Fruit fly (Drosophila melanogaster) whole organism, embryonic: Measurements from ENCODE around the gene ck.

Experiments used
- CG10366 ChIP-seq: fragments of 200-800 bp; sonication (Bioruptor generic); IDR thresholded peaks from 2 replicates; pipeline ENCODE4 v1.3.6; 2022; ENCODE audit warnings: missing biosample characterization, missing genetic modification characterization
- CG12659 ChIP-seq: fragments of 200-800 bp; sonication (Bioruptor generic); optimal IDR thresholded peaks from 3 replicates; lab custom pipeline; 2017; ENCODE audit warnings: mild to moderate bottlenecking, missing biosample characterization, missing genetic modification reagents, missing genetic modification characterization
- CG13123 ChIP-seq: fragments of 200-800 bp; sonication (Bioruptor generic); optimal IDR thresholded peaks from 2 replicates; lab custom pipeline; 2016; ENCODE audit warnings: missing biosample characterization, missing genetic modification characterization
- CG13775 ChIP-seq: fragments of 200-800 bp; sonication (Bioruptor generic); optimal IDR thresholded peaks from 3 replicates; lab custom pipeline; 2017; ENCODE audit warnings: missing biosample characterization, mild to moderate bottlenecking, missing genetic modification characterization
- CG14014 ChIP-seq: fragments of 200-800 bp; sonication (Bioruptor generic); IDR thresholded peaks from 2 replicates; pipeline ENCODE4 v1.3.6; 2022; ENCODE audit warnings: missing biosample characterization, missing genetic modification characterization
- CG14441 ChIP-seq: fragments of 200-800 bp; sonication (Bioruptor generic); IDR thresholded peaks from 2 replicates; pipeline ENCODE4 v1.3.6; 2022; ENCODE audit warnings: missing biosample characterization, missing genetic modification characterization
- CG15696 ChIP-seq: fragments of 200-800 bp; sonication (Bioruptor generic); optimal IDR thresholded peaks from 2 replicates; lab custom pipeline; 2019; ENCODE audit warnings: missing biosample characterization, mild to moderate bottlenecking, missing genetic modification characterization, moderate library complexity
- CG16863 ChIP-seq: fragments of 200-800 bp; sonication (Bioruptor generic); optimal IDR thresholded peaks from 3 replicates; lab custom pipeline; 2016; ENCODE audit warnings: missing biosample characterization, missing genetic modification characterization
- CG17186 ChIP-seq: fragments of 200-800 bp; sonication (Bioruptor generic); optimal IDR thresholded peaks from 3 replicates; lab custom pipeline; 2017; ENCODE audit warnings: missing biosample characterization, missing genetic modification reagents, missing genetic modification characterization
- CG17359 ChIP-seq: fragments of 200-800 bp; sonication (Bioruptor generic); optimal IDR thresholded peaks from 3 replicates; lab custom pipeline; 2018; ENCODE audit warnings: missing biosample characterization, mild to moderate bottlenecking, missing genetic modification characterization, moderate library complexity
- CG17385 ChIP-seq: fragments of 200-800 bp; sonication (Bioruptor generic); optimal IDR thresholded peaks from 3 replicates; lab custom pipeline; 2018; ENCODE audit warnings: missing biosample characterization, mild to moderate bottlenecking, missing genetic modification characterization
- CG17612 ChIP-seq: fragments of 200-800 bp; sonication (Bioruptor generic); IDR thresholded peaks from 2 replicates; pipeline ENCODE4 v1.3.6; 2022; ENCODE audit warnings: missing biosample characterization, missing genetic modification characterization
- CG1792 ChIP-seq: fragments of 200-800 bp; sonication (Bioruptor generic); optimal IDR thresholded peaks from 2 replicates; lab custom pipeline; 2016; ENCODE audit warnings: missing biosample characterization, missing genetic modification characterization
- CG1832 ChIP-seq: fragments of 200-800 bp; sonication (Bioruptor generic); optimal IDR thresholded peaks from 2 replicates; lab custom pipeline; 2017; ENCODE audit warnings: missing biosample characterization, mild to moderate bottlenecking, missing genetic modification characterization, inconsistent platforms
- CG4282 ChIP-seq: fragments of 200-800 bp; sonication (Bioruptor generic); optimal IDR thresholded peaks from 2 replicates; lab custom pipeline; 2016; ENCODE audit warnings: missing biosample characterization, missing genetic modification characterization
- CG4360 ChIP-seq: fragments of 200-800 bp; sonication (Bioruptor generic); IDR thresholded peaks from 2 replicates; pipeline ENCODE4 v1.3.6; 2022; ENCODE audit warnings: missing biosample characterization, missing genetic modification characterization
- CG4617 ChIP-seq: fragments of 200-800 bp; sonication (Bioruptor generic); optimal IDR thresholded peaks from 3 replicates; lab custom pipeline; 2016; ENCODE audit warnings: missing biosample characterization, missing genetic modification characterization, borderline replicate concordance
- CG7271 ChIP-seq: fragments of 200-800 bp; sonication (Bioruptor generic); optimal IDR thresholded peaks from 2 replicates; lab custom pipeline; 2018; ENCODE audit warnings: missing biosample characterization, mild to moderate bottlenecking, missing genetic modification characterization, moderate library complexity
- CG8765 ChIP-seq: fragments of 200-800 bp; sonication (Bioruptor generic); IDR thresholded peaks from 2 replicates; pipeline ENCODE4 v1.3.6; 2022; ENCODE audit warnings: missing biosample characterization, missing genetic modification characterization
- CG9932 ChIP-seq: fragments of 200-800 bp; sonication (Bioruptor generic); IDR thresholded peaks from 2 replicates; pipeline ENCODE4 v1.3.6; 2022; ENCODE audit warnings: missing biosample characterization, missing genetic modification characterization
- CTCF ChIP-seq: fragments of 200-800 bp; sonication (Bioruptor generic); optimal IDR thresholded peaks from 2 replicates; lab custom pipeline; 2017; ENCODE audit warnings: missing biosample characterization, mild to moderate bottlenecking, missing genetic modification characterization, moderate library complexity
- Camta ChIP-seq: fragments of 200-800 bp; sonication (Bioruptor generic); optimal IDR thresholded peaks from 2 replicates; lab custom pipeline; 2016; ENCODE audit warnings: missing biosample characterization, missing genetic modification characterization
- D19A ChIP-seq: fragments of 200-800 bp; optimal IDR thresholded peaks from 3 replicates; lab custom pipeline; 2019; ENCODE audit warnings: missing biosample characterization, mild to moderate bottlenecking, missing genetic modification characterization, moderate library complexity
- Dad ChIP-seq: fragments of 200-800 bp; sonication (Bioruptor generic); optimal IDR thresholded peaks from 3 replicates; lab custom pipeline; 2016; ENCODE audit warnings: missing biosample characterization, missing genetic modification characterization
- Deaf1 ChIP-seq: fragments of 200-800 bp; optimal IDR thresholded peaks from 3 replicates; lab custom pipeline; 2019; ENCODE audit warnings: missing biosample characterization, mild to moderate bottlenecking, missing genetic modification characterization, moderate library complexity
- Dek ChIP-seq: fragments of 200-800 bp; sonication (Bioruptor generic); optimal IDR thresholded peaks from 3 replicates; lab custom pipeline; 2019; ENCODE audit warnings: missing biosample characterization, mild to moderate bottlenecking, missing genetic modification characterization, moderate library complexity
- Ets65A ChIP-seq: fragments of 200-800 bp; sonication (Bioruptor generic); peaks from one replicate; lab custom pipeline; 2016; ENCODE audit warnings: missing biosample characterization, missing genetic modification characterization
- HmgD ChIP-seq: fragments of 200-800 bp; sonication (Bioruptor generic); optimal IDR thresholded peaks from 3 replicates; lab custom pipeline; 2016; ENCODE audit warnings: missing biosample characterization, missing genetic modification characterization
- Meics ChIP-seq: fragments of 200-800 bp; sonication (Bioruptor generic); optimal IDR thresholded peaks from 2 replicates; lab custom pipeline; 2017; ENCODE audit warnings: missing biosample characterization, mild to moderate bottlenecking, missing genetic modification characterization
- Nf-YB ChIP-seq: fragments of 200-800 bp; sonication (Bioruptor generic); optimal IDR thresholded peaks from 3 replicates; lab custom pipeline; 2019; ENCODE audit warnings: missing biosample characterization, mild to moderate bottlenecking, missing genetic modification characterization, moderate library complexity
- Rx ChIP-seq: fragments of 200-800 bp; sonication (Bioruptor generic); IDR thresholded peaks from 2 replicates; pipeline ENCODE4 v1.3.6; 2022; ENCODE audit warnings: missing biosample characterization, missing genetic modification characterization
- Side ChIP-seq: fragments of 200-800 bp; sonication (Bioruptor generic); optimal IDR thresholded peaks from 2 replicates; lab custom pipeline; 2016; ENCODE audit warnings: missing biosample characterization, missing genetic modification characterization
- Sry-δ ChIP-seq: fragments of 200-800 bp; sonication (Bioruptor generic); optimal IDR thresholded peaks from 2 replicates; lab custom pipeline; 2016; ENCODE audit warnings: missing biosample characterization, missing genetic modification characterization
- Xrp1 ChIP-seq: fragments of 200-800 bp; sonication (Bioruptor generic); IDR thresholded peaks from 2 replicates; pipeline ENCODE4 v1.3.6; 2022; ENCODE audit warnings: missing biosample characterization, missing genetic modification characterization
- ato ChIP-seq: fragments of 200-800 bp; sonication (Bioruptor generic); IDR thresholded peaks from 2 replicates; pipeline ENCODE4 v1.3.6; 2022; ENCODE audit warnings: missing biosample characterization, missing genetic modification characterization; ENCODE audit not compliant: partially characterized antibody
- bcd ChIP-seq: fragments of 200-800 bp; sonication (Bioruptor generic); optimal IDR thresholded peaks from 2 replicates; lab custom pipeline; 2017; ENCODE audit warnings: missing biosample characterization, mild to moderate bottlenecking, missing genetic modification characterization
- cg ChIP-seq: fragments of 200-800 bp; sonication (Bioruptor generic); optimal IDR thresholded peaks from 3 replicates; lab custom pipeline; 2019; ENCODE audit warnings: missing biosample characterization, mild to moderate bottlenecking, missing genetic modification characterization, moderate library complexity
- chinmo ChIP-seq: fragments of 200-800 bp; sonication (Bioruptor generic); IDR thresholded peaks from 4 replicates; pipeline ENCODE4 v1.3.6; 2022; ENCODE audit warnings: missing biosample characterization, missing genetic modification characterization; ENCODE audit not compliant: partially characterized antibody
- chm ChIP-seq: fragments of 200-800 bp; sonication (Bioruptor generic); IDR thresholded peaks from 2 replicates; pipeline ENCODE4 v1.3.6; 2022; ENCODE audit warnings: missing biosample characterization, missing genetic modification characterization
- emc ChIP-seq: fragments of 200-800 bp; sonication (Bioruptor generic); optimal IDR thresholded peaks from 2 replicates; lab custom pipeline; 2016; ENCODE audit warnings: missing biosample characterization, missing genetic modification characterization
- gcm ChIP-seq: fragments of 200-800 bp; sonication (Bioruptor generic); optimal IDR thresholded peaks from 2 replicates; lab custom pipeline; 2019; ENCODE audit warnings: missing biosample characterization, mild to moderate bottlenecking, missing genetic modification characterization, moderate library complexity
- hb ChIP-seq: fragments of 200-800 bp; sonication (Bioruptor generic); IDR thresholded peaks from 3 replicates; pipeline ENCODE4 v1.3.6; 2022; ENCODE audit warnings: missing biosample characterization, missing genetic modification characterization; ENCODE audit not compliant: partially characterized antibody
- her ChIP-seq: fragments of 200-800 bp; sonication (Bioruptor generic); optimal IDR thresholded peaks from 2 replicates; lab custom pipeline; 2016; ENCODE audit warnings: missing biosample characterization, missing genetic modification characterization
- kah ChIP-seq: fragments of 200-800 bp; sonication (Bioruptor generic); optimal IDR thresholded peaks from 2 replicates; lab custom pipeline; 2018; ENCODE audit warnings: missing biosample characterization, mild to moderate bottlenecking, missing genetic modification characterization
- pfk ChIP-seq: fragments of 200-800 bp; sonication (Bioruptor generic); optimal IDR thresholded peaks from 2 replicates; lab custom pipeline; 2018; ENCODE audit warnings: missing biosample characterization, mild to moderate bottlenecking, missing genetic modification characterization, moderate library complexity
- pzg ChIP-seq: fragments of 200-800 bp; sonication (Bioruptor generic); optimal IDR thresholded peaks from 3 replicates; lab custom pipeline; 2018; ENCODE audit warnings: missing biosample characterization, mild to moderate bottlenecking, missing genetic modification characterization, moderate library complexity
- run ChIP-seq: fragments of 200-800 bp; sonication (Bioruptor generic); optimal IDR thresholded peaks from 3 replicates; lab custom pipeline; 2018; ENCODE audit warnings: missing biosample characterization, mild to moderate bottlenecking, missing genetic modification characterization
- sqz ChIP-seq: fragments of 200-800 bp; sonication (Bioruptor generic); optimal IDR thresholded peaks from 3 replicates; lab custom pipeline; 2018; ENCODE audit warnings: missing biosample characterization, mild to moderate bottlenecking, missing genetic modification characterization
- tap ChIP-seq: fragments of 200-800 bp; optimal IDR thresholded peaks from 3 replicates; lab custom pipeline; 2019; ENCODE audit warnings: missing biosample characterization, mild to moderate bottlenecking, missing genetic modification characterization, moderate library complexity
- tin ChIP-seq: fragments of 200-800 bp; sonication (Bioruptor generic); optimal IDR thresholded peaks from 3 replicates; lab custom pipeline; 2016; ENCODE audit warnings: missing biosample characterization, missing genetic modification characterization
- tup ChIP-seq: fragments of 200-800 bp; sonication (Bioruptor generic); optimal IDR thresholded peaks from 2 replicates; lab custom pipeline; 2016; ENCODE audit warnings: missing biosample characterization, mild to moderate bottlenecking, missing genetic modification characterization, moderate library complexity

Gene ck

dm6 chr2L:15067832-15068231 is 10.2 kb upstream of the ck start (continued):
- no peak for TF ChIP-seq Xrp1 (GFP tag; lab: Robert Waterston, UW)
- no peak for TF ChIP-seq CG1832 (GFP tag; lab: Kevin White, UChicago)
- TF ChIP-seq CG15696 (tag; lab: Kevin White, UChicago), result peak; percentile 20
- TF ChIP-seq CG7271 (tag; lab: Kevin White, UChicago), result peak; percentile 45
- peak; percentile 25 for TF ChIP-seq CG1792 (GFP tag; lab: Kevin White, UChicago)
- no peak for TF ChIP-seq CG4282 (GFP tag; lab: Kevin White, UChicago)
- no peak for TF ChIP-seq tup (GFP tag; lab: Kevin White, UChicago)
- peak; percentile 65; the same call in 2 of the 4 replicates for TF ChIP-seq chinmo (GFP tag; lab: Robert Waterston, UW)
- TF ChIP-seq Ets65A, result peak; percentile 92
- TF ChIP-seq Side, result peak; percentile 22
- no peak for TF ChIP-seq CG8765
- TF ChIP-seq pfk (GFP tag; lab: Kevin White, UChicago), result peak; percentile 69
- TF ChIP-seq CG4617, result peak; percentile 33
- TF ChIP-seq ato (GFP tag; lab: Robert Waterston, UW), result peak; percentile 78
- TF ChIP-seq Rx, result no peak
- peak; percentile 25 for TF ChIP-seq Camta (GFP tag; lab: Kevin White, UChicago)
- TF ChIP-seq HmgD (GFP tag; lab: Kevin White, UChicago), result peak; percentile 86
- peak; percentile 84 for TF ChIP-seq CG17385
- peak; percentile 76; the same call in 1 of the 2 replicates for TF ChIP-seq chm (GFP tag; lab: Robert Waterston, UW)
- peak; percentile 51 for TF ChIP-seq D19A (tag; lab: Kevin White, UChicago)
- peak; percentile 38 for TF ChIP-seq Dek (tag; lab: Kevin White, UChicago)
- peak; percentile 75; the same call in 2 of the 3 replicates for TF ChIP-seq hb
- TF ChIP-seq CG17612 (GFP tag; lab: Robert Waterston, UW), result 0 out of 2 replicates have a peak, but pooled peaks have one; percentile 9
- TF ChIP-seq sqz (GFP tag; lab: Kevin White, UChicago), result no peak
- no peak for TF ChIP-seq run (tag; lab: Kevin White, UChicago)
- TF ChIP-seq CG9932 (GFP tag; lab: Robert Waterston, UW), result peak; percentile 62
- no peak for TF ChIP-seq CG16863 (GFP tag; lab: Kevin White, UChicago)
- TF ChIP-seq CG12659 (GFP tag; lab: Kevin White, UChicago), result peak; percentile 83
- peak; percentile 61 for TF ChIP-seq CTCF (GFP tag; lab: Kevin White, UChicago)
- TF ChIP-seq CG10366 (GFP tag; lab: Robert Waterston, UW), result no peak
- peak; percentile 99 for TF ChIP-seq pzg (GFP tag; lab: Kevin White, UChicago)
- TF ChIP-seq her (GFP tag; lab: Kevin White, UChicago), result peak; percentile 76
- TF ChIP-seq cg (GFP tag; lab: Kevin White, UChicago), result peak; percentile 98
- peak; percentile 29 for TF ChIP-seq tap (tag; lab: Kevin White, UChicago)
- TF ChIP-seq Nf-YB (GFP tag; lab: Kevin White, UChicago), result peak; percentile 15
- TF ChIP-seq CG4360 (GFP tag; lab: Robert Waterston, UW), result 0 out of 2 replicates have a peak, but pooled peaks have one; percentile 18
- TF ChIP-seq Deaf1 (tag; lab: Kevin White, UChicago), result peak; percentile 47
- peak; percentile 41 for TF ChIP-seq Dad
- TF ChIP-seq emc (GFP tag; lab: Kevin White, UChicago), result no peak
- TF ChIP-seq CG13775, result no peak
- TF ChIP-seq CG14014, result no peak; the same call in 1 of the 2 replicates
- peak; percentile 4 for TF ChIP-seq bcd (GFP tag; lab: Kevin White, UChicago)
- TF ChIP-seq CG13123 (GFP tag; lab: Kevin White, UChicago), result no peak
- peak; percentile 79 for TF ChIP-seq CG17186 (GFP tag; lab: Kevin White, UChicago)
- TF ChIP-seq Sry-δ (GFP tag; lab: Kevin White, UChicago), result peak; percentile 74
- peak; percentile 93 for TF ChIP-seq gcm (GFP tag; lab: Kevin White, UChicago)
- peak; percentile 37 for TF ChIP-seq tin (GFP tag; lab: Kevin White, UChicago)
- peak; percentile 8 for TF ChIP-seq Meics (GFP tag; lab: Kevin White, UChicago)
- TF ChIP-seq CG14441 (GFP tag; lab: Robert Waterston, UW), result no peak
- peak; percentile 58 for TF ChIP-seq CG17359 (tag; lab: Kevin White, UChicago)
- peak; percentile 71 for TF ChIP-seq kah (GFP tag; lab: Kevin White, UChicago)
